Fruit fly (Drosophila melanogaster): ENCODE measurements around the gene fz.

fz gene

dm6 chr3L:14322268-14322784 is 48.2 kb downstream of the fz start:
- no peak for TF ChIP-seq insv (optimal IDR thresholded peaks at IDR 0.05)
- no peak for TF ChIP-seq h (optimal IDR thresholded peaks at IDR 0.05)
- TF ChIP-seq ttk (optimal IDR thresholded peaks at IDR 0.05), result no peak
- TF ChIP-seq Myc (optimal IDR thresholded peaks at IDR 0.05), result no peak

dm6 chr3L:14325285-14325684 is 51.1 kb downstream of the fz start:
- TF ChIP-seq Sin3A (optimal IDR thresholded peaks at IDR 0.05) (no peak), h (optimal IDR thresholded peaks at IDR 0.05) (no peak), insv (optimal IDR thresholded peaks at IDR 0.05) (no peak), Myc (optimal IDR thresholded peaks at IDR 0.05) (no peak), psq (optimal IDR thresholded peaks at IDR 0.05) (no peak), ttk (optimal IDR thresholded peaks at IDR 0.05) (no peak)

- TF ChIP-seq Sin3A (optimal IDR thresholded peaks at IDR 0.05), result no peak
- TF ChIP-seq h (optimal IDR thresholded peaks at IDR 0.05), result no peak
- no peak for TF ChIP-seq ttk (optimal IDR thresholded peaks at IDR 0.05)
- no peak for TF ChIP-seq Myc (optimal IDR thresholded peaks at IDR 0.05)
- TF ChIP-seq psq (optimal IDR thresholded peaks at IDR 0.05), result no peak
- no peak for TF ChIP-seq insv (optimal IDR thresholded peaks at IDR 0.05)
Observed at dm6 chr3L:14326267-14326666, 52.1 kb downstream of the fz start.

dm6 chr3L:14328437-14328836 is 54.3 kb downstream of the fz start:
- TF ChIP-seq Sin3A (optimal IDR thresholded peaks at IDR 0.05) (no peak), psq (optimal IDR thresholded peaks at IDR 0.05) (no peak), Myc (optimal IDR thresholded peaks at IDR 0.05) (no peak), h (optimal IDR thresholded peaks at IDR 0.05) (no peak), ttk (optimal IDR thresholded peaks at IDR 0.05) (no peak), insv (optimal IDR thresholded peaks at IDR 0.05) (no peak)

dm6 chr3L:14329042-14329441 is 54.9 kb downstream of the fz start, which contains the start of gene CG13482:
Gene CG13482 (plus strand): TSS chr3L:14329346.
- TF ChIP-seq h (optimal IDR thresholded peaks at IDR 0.05) (no peak), psq (optimal IDR thresholded peaks at IDR 0.05) (no peak), insv (optimal IDR thresholded peaks at IDR 0.05) (no peak)

dm6 chr3L:14332533-14332932 is 58.4 kb downstream of the fz start:
- no peak for TF ChIP-seq ttk (optimal IDR thresholded peaks at IDR 0.05)
- no peak for TF ChIP-seq Sin3A (optimal IDR thresholded peaks at IDR 0.05)
- no peak for TF ChIP-seq insv (optimal IDR thresholded peaks at IDR 0.05)
- TF ChIP-seq Myc (optimal IDR thresholded peaks at IDR 0.05), result no peak
- TF ChIP-seq psq (optimal IDR thresholded peaks at IDR 0.05), result no peak
- TF ChIP-seq h (optimal IDR thresholded peaks at IDR 0.05), result no peak

dm6 chr3L:14335880-14336279 is 61.7 kb downstream of the fz start:
- TF ChIP-seq ttk (optimal IDR thresholded peaks at IDR 0.05), result no peak
- no peak for TF ChIP-seq Sin3A (optimal IDR thresholded peaks at IDR 0.05)
- TF ChIP-seq psq (optimal IDR thresholded peaks at IDR 0.05), result no peak
- no peak for TF ChIP-seq Myc (optimal IDR thresholded peaks at IDR 0.05)
- TF ChIP-seq h (optimal IDR thresholded peaks at IDR 0.05), result no peak
- no peak for TF ChIP-seq insv (optimal IDR thresholded peaks at IDR 0.05)

- TF ChIP-seq insv (optimal IDR thresholded peaks at IDR 0.05), result no peak
- TF ChIP-seq h (optimal IDR thresholded peaks at IDR 0.05), result no peak
- no peak for TF ChIP-seq ttk (optimal IDR thresholded peaks at IDR 0.05)
- no peak for TF ChIP-seq Myc (optimal IDR thresholded peaks at IDR 0.05)
- no peak for TF ChIP-seq Sin3A (optimal IDR thresholded peaks at IDR 0.05)
- no peak for TF ChIP-seq psq (optimal IDR thresholded peaks at IDR 0.05)
Observed at dm6 chr3L:14338886-14339285, 64.7 kb downstream of the fz start.

dm6 chr3L:14343344-14343972 is 69.3 kb downstream of the fz start:
- TF ChIP-seq ttk (optimal IDR thresholded peaks at IDR 0.05) (no peak), insv (optimal IDR thresholded peaks at IDR 0.05) (no peak), h (optimal IDR thresholded peaks at IDR 0.05) (no peak), psq (optimal IDR thresholded peaks at IDR 0.05) (no peak), Sin3A (optimal IDR thresholded peaks at IDR 0.05) (no peak), Myc (optimal IDR thresholded peaks at IDR 0.05) (no peak)

- TF ChIP-seq insv (optimal IDR thresholded peaks at IDR 0.05), result no peak
- TF ChIP-seq psq (optimal IDR thresholded peaks at IDR 0.05), result no peak
Observed at dm6 chr3L:14346546-14346945, 72.4 kb downstream of the fz start.

- TF ChIP-seq h (optimal IDR thresholded peaks at IDR 0.05), result no peak
- no peak for TF ChIP-seq Myc (optimal IDR thresholded peaks at IDR 0.05)
- TF ChIP-seq insv (optimal IDR thresholded peaks at IDR 0.05), result no peak
- TF ChIP-seq psq (optimal IDR thresholded peaks at IDR 0.05), result no peak
- no peak for TF ChIP-seq ttk (optimal IDR thresholded peaks at IDR 0.05)
- TF ChIP-seq Sin3A (optimal IDR thresholded peaks at IDR 0.05), result no peak
Observed at dm6 chr3L:14350218-14350617, 76.1 kb downstream of the fz start.

dm6 chr3L:14350814-14351213 is 76.7 kb downstream of the fz start:
- no peak for TF ChIP-seq psq (optimal IDR thresholded peaks at IDR 0.05)

dm6 chr3L:14353161-14353560 is 79.0 kb downstream of the fz start:
- TF ChIP-seq psq (optimal IDR thresholded peaks at IDR 0.05) (no peak), ttk (optimal IDR thresholded peaks at IDR 0.05) (no peak), Myc (optimal IDR thresholded peaks at IDR 0.05) (no peak), insv (optimal IDR thresholded peaks at IDR 0.05) (no peak), Sin3A (optimal IDR thresholded peaks at IDR 0.05) (no peak), h (optimal IDR thresholded peaks at IDR 0.05) (no peak)

Measured in Kc167 (cell line).